Worm (Caenorhabditis elegans): ENCODE data around the gene dsl-4.

DNA sequence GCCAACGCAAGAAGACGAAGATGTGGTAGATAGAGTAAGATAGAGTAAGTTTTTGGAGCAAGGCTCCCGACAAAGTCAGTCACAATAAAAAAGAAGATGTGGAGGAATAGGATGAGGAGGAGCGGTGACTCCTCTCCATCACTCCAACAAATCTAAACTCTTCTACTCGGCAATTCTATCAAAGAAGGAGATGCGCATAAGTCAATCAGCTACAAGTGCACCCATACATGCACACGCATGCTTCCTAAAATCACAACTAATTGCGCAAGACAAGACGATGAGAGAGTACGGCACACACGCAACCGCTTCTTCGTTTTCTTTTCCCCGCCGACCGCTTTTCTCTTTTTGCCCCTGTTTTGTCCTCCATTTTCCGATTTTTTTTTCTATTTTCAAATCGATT is 42.6 kb upstream of the dsl-4 start:
- TF ChIP-seq unc-86 (tag; optimal IDR thresholded peaks at IDR 0.05) (no peak), ref-2 (tag; optimal IDR thresholded peaks at IDR 0.05) (no peak), hlh-6 (tag; optimal IDR thresholded peaks at IDR 0.05) (no peak)
